Worm (Caenorhabditis elegans): Measurements from ENCODE around the gene ptr-19.
A peak's percentile ranks its signal among the peaks of the same experiment; 100 is the strongest.
"Not testable (repeated sequence)": the region's sequence is repeated elsewhere in the genome, so short reads cannot be mapped to it uniquely, and the experiment has no call there.

Gene ptr-19

ce11 chrIII:10747620-10748479 is 33.8 kb upstream of the ptr-19 start, which contains the start of the genes ran-1 and dkc-1:
Gene ran-1, minus strand, starts transcription at chrIII:10747728.
Gene dkc-1, plus strand, starts transcription at chrIII:10748429.
- no peak for TF ChIP-seq hlh-1 (tag; optimal IDR thresholded peaks at IDR 0.05)
- no peak for TF ChIP-seq flh-1 (GFP tag; optimal IDR thresholded peaks at IDR 0.05)
- TF ChIP-seq M03D4.4 (tag; optimal IDR thresholded peaks at IDR 0.05) = peak; percentile 10
- TF ChIP-seq nhr-12 (tag; optimal IDR thresholded peaks at IDR 0.05) = no peak
- TF ChIP-seq ces-1 (GFP tag; optimal IDR thresholded peaks at IDR 0.05) = peak; percentile 23
- no peak for TF ChIP-seq sem-2 (GFP tag; optimal IDR thresholded peaks at IDR 0.05)
- TF ChIP-seq lsy-2 (tag; optimal IDR thresholded peaks at IDR 0.05) = peak; percentile 55
- no peak for TF ChIP-seq mab-5 (tag; optimal IDR thresholded peaks at IDR 0.05)
- TF ChIP-seq nhr-28 (tag; optimal IDR thresholded peaks at IDR 0.05) = no peak
- peak; percentile 56 for TF ChIP-seq sptf-1 (tag; optimal IDR thresholded peaks at IDR 0.05)
- peak; percentile 64 for TF ChIP-seq unc-120 (tag; optimal IDR thresholded peaks at IDR 0.05; ENCODE audit: poor library complexity, severe bottlenecking)
- TF ChIP-seq ham-2 (GFP tag; optimal IDR thresholded peaks at IDR 0.05) = no peak
- no peak for TF ChIP-seq elt-1 (tag; optimal IDR thresholded peaks at IDR 0.05; ENCODE audit: borderline replicate concordance, insufficient read depth)
- peak; percentile 13 for TF ChIP-seq ceh-83 (GFP tag; optimal IDR thresholded peaks at IDR 0.05)
- no peak for TF ChIP-seq lin-32 (GFP tag; optimal IDR thresholded peaks at IDR 0.05)
- no peak for TF ChIP-seq ztf-11 (tag; optimal IDR thresholded peaks at IDR 0.05)
- no peak for TF ChIP-seq unc-39 (tag; optimal IDR thresholded peaks at IDR 0.05)
- TF ChIP-seq ceh-43 (GFP tag; optimal IDR thresholded peaks at IDR 0.05) = no peak
- peak; percentile 80 for TF ChIP-seq ceh-39 (tag; optimal IDR thresholded peaks at IDR 0.05)
- no peak for TF ChIP-seq blmp-1 (tag; optimal IDR thresholded peaks at IDR 0.05)
- TF ChIP-seq nhr-237 (tag; optimal IDR thresholded peaks at IDR 0.05) = peak; percentile 45
- TF ChIP-seq nhr-2 (tag; optimal IDR thresholded peaks at IDR 0.05) = no peak
- no peak for TF ChIP-seq unc-62 (GFP tag; optimal IDR thresholded peaks at IDR 0.05)
- TF ChIP-seq cnd-1 (tag; optimal IDR thresholded peaks at IDR 0.05) = no peak
- no peak for TF ChIP-seq bed-3 (GFP tag; optimal IDR thresholded peaks at IDR 0.05)
- peak; percentile 32 for TF ChIP-seq lin-13 (tag; optimal IDR thresholded peaks at IDR 0.05)
- TF ChIP-seq tbx-8 (GFP tag; optimal IDR thresholded peaks at IDR 0.05) = no peak
- no peak for TF ChIP-seq elt-3 (tag; optimal IDR thresholded peaks at IDR 0.05)
- peak; percentile 96 for TF ChIP-seq mep-1 (tag; optimal IDR thresholded peaks at IDR 0.05)
- no peak for TF ChIP-seq nhr-76 (tag; optimal IDR thresholded peaks at IDR 0.05)
- no peak for TF ChIP-seq zip-8 (tag; optimal IDR thresholded peaks at IDR 0.05)
- no peak for TF ChIP-seq mls-2 (tag; optimal IDR thresholded peaks at IDR 0.05)
- TF ChIP-seq pha-4 (tag; optimal IDR thresholded peaks at IDR 0.05) = peak; percentile 64
- no peak for TF ChIP-seq drap-1 (GFP tag; optimal IDR thresholded peaks at IDR 0.05)
- TF ChIP-seq snpc-4 (tag; optimal IDR thresholded peaks at IDR 0.05) = no peak

ce11 chrIII:10750043-10750442 is 31.6 kb upstream of the ptr-19 start, which contains the start of gene enu-3.6:
Gene enu-3.6, plus strand, starts transcription at chrIII:10750434.
- not testable (repeated sequence) for TF ChIP-seq nhr-237 (tag; optimal IDR thresholded peaks at IDR 0.05); ceh-39 (tag; optimal IDR thresholded peaks at IDR 0.05); lin-32 (GFP tag; optimal IDR thresholded peaks at IDR 0.05)

- TF ChIP-seq nhr-2 (tag; optimal IDR thresholded peaks at IDR 0.05) = no peak
- no peak for TF ChIP-seq unc-62 (GFP tag; optimal IDR thresholded peaks at IDR 0.05)
- TF ChIP-seq nhr-237 (tag; optimal IDR thresholded peaks at IDR 0.05) = no peak
- no peak for TF ChIP-seq flh-1 (GFP tag; optimal IDR thresholded peaks at IDR 0.05)
- TF ChIP-seq blmp-1 (tag; optimal IDR thresholded peaks at IDR 0.05) = no peak
- TF ChIP-seq lsy-2 (tag; optimal IDR thresholded peaks at IDR 0.05) = no peak
- no peak for TF ChIP-seq pha-4 (tag; optimal IDR thresholded peaks at IDR 0.05)
- TF ChIP-seq ceh-39 (tag; optimal IDR thresholded peaks at IDR 0.05) = no peak
These were observed 27.3 kb upstream of the ptr-19 start for ce11 chrIII:10754379-10754778.

Measured in whole organism, mixed stage, embryonic.